Fruit fly (Drosophila melanogaster): ENCODE results near the gene Atg17.

Gene Atg17

dm6 chr3R:5649903-5650302, 19.6 kb upstream of the Atg17 start:
- TF ChIP-seq kay (GFP tag; ENCODE audit: borderline replicate concordance) (no peak), cic (GFP tag; optimal IDR thresholded peaks at IDR 0.05) (no peak)

dm6 chr3R:5653887-5654286, 15.6 kb upstream of the Atg17 start:
- no peak for TF ChIP-seq ovo (GFP tag; optimal IDR thresholded peaks at IDR 0.05)
- peak; percentile 48 for TF ChIP-seq cic (GFP tag; optimal IDR thresholded peaks at IDR 0.05)

- TF ChIP-seq CG1620 (GFP tag; optimal IDR thresholded peaks at IDR 0.05) (peak; percentile 98), cic (GFP tag; optimal IDR thresholded peaks at IDR 0.05) (peak; percentile 61), toe (GFP tag; optimal IDR thresholded peaks at IDR 0.05) (peak; percentile 98), pad (GFP tag; optimal IDR thresholded peaks at IDR 0.05) (peak; percentile 80), bab1 (GFP tag; optimal IDR thresholded peaks at IDR 0.05) (peak; percentile 90), ovo (GFP tag; optimal IDR thresholded peaks at IDR 0.05) (peak; percentile 97), kay (GFP tag; ENCODE audit: borderline replicate concordance) (no peak), CG7101 (tag; optimal IDR thresholded peaks at IDR 0.05) (peak; percentile 92), Clk (GFP tag; optimal IDR thresholded peaks at IDR 0.05) (peak; percentile 87), Crg-1 (GFP tag; optimal IDR thresholded peaks at IDR 0.05) (peak; percentile 90), CG33017 (tag; optimal IDR thresholded peaks at IDR 0.05) (peak; percentile 84), CG11617 (GFP tag; optimal IDR thresholded peaks at IDR 0.05) (peak; percentile 94), CG12768 (GFP tag; optimal IDR thresholded peaks at IDR 0.05) (peak; percentile 90), Hr96 (GFP tag; optimal IDR thresholded peaks at IDR 0.05) (peak; percentile 87), cnc (optimal IDR thresholded peaks at IDR 0.05) (no peak), CG5204 (GFP tag; optimal IDR thresholded peaks at IDR 0.05) (no peak), CG14711 (tag; optimal IDR thresholded peaks at IDR 0.05) (peak; percentile 84), Mnt (GFP tag; optimal IDR thresholded peaks at IDR 0.05) (peak; percentile 87), CG7045 (GFP tag; optimal IDR thresholded peaks at IDR 0.05) (peak; percentile 91), tj (GFP tag; optimal IDR thresholded peaks at IDR 0.05) (peak; percentile 86)
Measured at dm6 chr3R:5654692-5655181, 14.8 kb upstream of the Atg17 start, which contains the start of the genes elm and MED27. Gene elm, minus strand, starts transcription at chr3R:5654861. Gene MED27, plus strand, starts transcription at chr3R:5655139.

- peak; percentile 35 for TF ChIP-seq cic (GFP tag; optimal IDR thresholded peaks at IDR 0.05)
- TF ChIP-seq CG14711 (tag; optimal IDR thresholded peaks at IDR 0.05) = no peak
- peak; percentile 77 for TF ChIP-seq ovo (GFP tag; optimal IDR thresholded peaks at IDR 0.05)
- TF ChIP-seq bab1 (GFP tag; optimal IDR thresholded peaks at IDR 0.05) = peak; percentile 22
- peak; percentile 32 for TF ChIP-seq CG12768 (GFP tag; optimal IDR thresholded peaks at IDR 0.05)
- TF ChIP-seq kay (GFP tag; ENCODE audit: borderline replicate concordance) = no peak
Measured at dm6 chr3R:5658984-5659802, 10.3 kb upstream of the Atg17 start.

- peak; percentile 9 for TF ChIP-seq Crg-1 (GFP tag; optimal IDR thresholded peaks at IDR 0.05)
- peak; percentile 38 for TF ChIP-seq toe (GFP tag; optimal IDR thresholded peaks at IDR 0.05)
- peak; percentile 60 for TF ChIP-seq CG1620 (GFP tag; optimal IDR thresholded peaks at IDR 0.05)
- TF ChIP-seq kay (GFP tag; ENCODE audit: borderline replicate concordance) = no peak
Measured at dm6 chr3R:5659829-5660197, 9.7 kb upstream of the Atg17 start, which contains the start of gene CG2182. Gene CG2182, minus strand, starts transcription at chr3R:5659912.

- no peak for TF ChIP-seq bab1 (GFP tag; optimal IDR thresholded peaks at IDR 0.05)
- TF ChIP-seq CG5204 (GFP tag; optimal IDR thresholded peaks at IDR 0.05) = peak; percentile 52
- peak; percentile 39 for TF ChIP-seq CG33017 (tag; optimal IDR thresholded peaks at IDR 0.05)
- peak; percentile 43 for TF ChIP-seq CG7045 (GFP tag; optimal IDR thresholded peaks at IDR 0.05)
- no peak for TF ChIP-seq kay (GFP tag; ENCODE audit: borderline replicate concordance)
- TF ChIP-seq CG12768 (GFP tag; optimal IDR thresholded peaks at IDR 0.05) = peak; percentile 41
- TF ChIP-seq Mnt (GFP tag; optimal IDR thresholded peaks at IDR 0.05) = peak; percentile 52
- TF ChIP-seq CG14711 (tag; optimal IDR thresholded peaks at IDR 0.05) = no peak
- TF ChIP-seq toe (GFP tag; optimal IDR thresholded peaks at IDR 0.05) = no peak
- TF ChIP-seq cic (GFP tag; optimal IDR thresholded peaks at IDR 0.05) = no peak
- no peak for TF ChIP-seq Hr96 (GFP tag; optimal IDR thresholded peaks at IDR 0.05)
- peak; percentile 88 for TF ChIP-seq tj (GFP tag; optimal IDR thresholded peaks at IDR 0.05)
- TF ChIP-seq ovo (GFP tag; optimal IDR thresholded peaks at IDR 0.05) = peak; percentile 44
- TF ChIP-seq Crg-1 (GFP tag; optimal IDR thresholded peaks at IDR 0.05) = no peak
- peak; percentile 37 for TF ChIP-seq CG7101 (tag; optimal IDR thresholded peaks at IDR 0.05)
- TF ChIP-seq cnc (optimal IDR thresholded peaks at IDR 0.05) = no peak
- TF ChIP-seq pad (GFP tag; optimal IDR thresholded peaks at IDR 0.05) = peak; percentile 24
- TF ChIP-seq CG11617 (GFP tag; optimal IDR thresholded peaks at IDR 0.05) = peak; percentile 58
- no peak for TF ChIP-seq Clk (GFP tag; optimal IDR thresholded peaks at IDR 0.05)
- TF ChIP-seq CG1620 (GFP tag; optimal IDR thresholded peaks at IDR 0.05) = no peak
Measured at dm6 chr3R:5660198-5660893, 9.2 kb upstream of the Atg17 start, which contains the start of gene Wdr33. Gene Wdr33, plus strand, starts transcription at chr3R:5660635.

Measured in whole organism, adult.